Worm (Caenorhabditis elegans) whole organism, L4 larva: Measurements from ENCODE around the gene nlp-57.

Source experiments
- arid-1 ChIP-seq: fragments of 200-800 bp; sonication (Bioruptor generic); conservative IDR thresholded peaks from 2 replicates; pipeline ENCODE4 v1.3.6; 2022; ENCODE audit warnings: missing genetic modification reagents, missing genetic modification characterization, missing compliant biosample characterization
- ceh-28 ChIP-seq: fragments of 150-350 bp; optimal IDR thresholded peaks from 2 replicates; lab custom pipeline; 2014; ENCODE audit warnings: missing biosample characterization, missing genetic modification reagents, missing genetic modification characterization
- ceh-44 ChIP-seq: fragments of 200-800 bp; sonication (Bioruptor generic); IDR thresholded peaks from 2 replicates; pipeline ENCODE4 v1.3.6; 2022; ENCODE audit warnings: missing genetic modification reagents, missing genetic modification characterization, missing compliant biosample characterization
- ceh-82 ChIP-seq: sonication (generic microtip); optimal IDR thresholded peaks from 2 replicates; lab custom pipeline; 2017; ENCODE audit warnings: missing biosample characterization, missing genetic modification characterization
- jun-1 ChIP-seq: fragments of 150-350 bp; optimal IDR thresholded peaks from 2 replicates; lab custom pipeline; 2014; ENCODE audit warnings: missing biosample characterization, missing genetic modification reagents, missing genetic modification characterization
- nhr-25 ChIP-seq: sonication (generic microtip); optimal IDR thresholded peaks from 2 replicates; lab custom pipeline; 2017; ENCODE audit warnings: missing genetic modification characterization, mild to moderate bottlenecking, missing compliant biosample characterization, antibody characterized with exemption, moderate library complexity, borderline replicate concordance; ENCODE audit not compliant: insufficient read depth
- skn-1 ChIP-seq: fragments of 150-350 bp; optimal IDR thresholded peaks from 2 replicates; lab custom pipeline; 2014; ENCODE audit warnings: missing biosample characterization, missing genetic modification characterization
- snpc-4 ChIP-seq: fragments of 150-350 bp; optimal IDR thresholded peaks from 2 replicates; lab custom pipeline; 2014; ENCODE audit warnings: missing biosample characterization, missing genetic modification characterization
- spr-3 ChIP-seq: fragments of 200-800 bp; sonication (Bioruptor generic); optimal IDR thresholded peaks from 2 replicates; lab custom pipeline; 2018; ENCODE audit warnings: mild to moderate bottlenecking, missing genetic modification characterization, missing compliant biosample characterization
- unc-62 ChIP-seq, 3 experiments: fragments of 150-350 bp in 1 of 3; sonication (generic microtip); optimal IDR thresholded peaks in 2 of 3; peaks in 1 of 3; 1 replicate in 1 of 3; 2 replicates in 2 of 3; lab custom pipeline; 2014 to 2017; ENCODE audit warnings: missing biosample characterization in 3 of 3, missing genetic modification characterization in 3 of 3, missing genetic modification reagents in 3 of 3, missing genotype in 1 of 3
- vab-7 ChIP-seq: fragments of 200-800 bp; sonication (Bioruptor generic); IDR thresholded peaks from 2 replicates; pipeline ENCODE4 v1.3.6; 2022; ENCODE audit warnings: missing genetic modification reagents, missing genetic modification characterization, missing compliant biosample characterization

ce11 chrX:11299642-11300307, 17.1 kb upstream of the nlp-57 start, which contains the start of the genes snrp-40.1 and F08G12.3:
- peak; percentile 71 for TF ChIP-seq nhr-25 (tag; lab: Kevin White, UChicago)
- TF ChIP-seq jun-1 = peak; percentile 14
- no peak for TF ChIP-seq skn-1 (tag; lab: Kevin White, UChicago)
- TF ChIP-seq vab-7 (GFP tag; lab: Robert Waterston, UW) = peak; percentile 30; the same call in 1 of the 2 replicates
- no peak for TF ChIP-seq ceh-82 (tag; lab: Kevin White, UChicago)
- peak; percentile 47; the same call in 1 of the 2 replicates for TF ChIP-seq arid-1 (GFP tag; lab: Robert Waterston, UW)
- TF ChIP-seq spr-3 (GFP tag; lab: Kevin White, UChicago) = no peak
- TF ChIP-seq ceh-28 (tag; lab: Kevin White, UChicago) = no peak
- no peak for TF ChIP-seq snpc-4 (tag; lab: Kevin White, UChicago)
- peak in 1 of 2 experiments; percentile 81 for TF ChIP-seq unc-62 (GFP tag; optimal IDR thresholded peaks at IDR 0.05 in 1 of 2; lab: Kevin White, UChicago)
- TF ChIP-seq unc-62 (tag; optimal IDR thresholded peaks at IDR 0.05; lab: Kevin White, UChicago) = no peak
- no peak for TF ChIP-seq ceh-44
